Fruit fly (Drosophila melanogaster): ENCODE measurements around the gene Rpn3.

dm6 chr2L:19071713-19072112, 20.1 kb downstream of the Rpn3 start:
- TF ChIP-seq CG33213 (GFP tag; optimal IDR thresholded peaks at IDR 0.05), result no peak
- TF ChIP-seq CG6683 (GFP tag; optimal IDR thresholded peaks at IDR 0.05), result no peak
- no peak for TF ChIP-seq grn (GFP tag; optimal IDR thresholded peaks at IDR 0.05)
- no peak for TF ChIP-seq CG13624 (GFP tag; optimal IDR thresholded peaks at IDR 0.05)
- TF ChIP-seq tgo (GFP tag; IDR thresholded peaks at IDR 0.05), result no peak
- no peak for TF ChIP-seq gcm (GFP tag; optimal IDR thresholded peaks at IDR 0.05)
- TF ChIP-seq HmgZ (tag; optimal IDR thresholded peaks at IDR 0.05), result no peak
- no peak for TF ChIP-seq CHES-1-like (GFP tag; optimal IDR thresholded peaks at IDR 0.05)
- no peak for TF ChIP-seq gfzf (GFP tag; optimal IDR thresholded peaks at IDR 0.05)
- no peak for TF ChIP-seq CG6689 (GFP tag; IDR thresholded peaks at IDR 0.05)
- TF ChIP-seq CG3726 (GFP tag; IDR thresholded peaks at IDR 0.05), result no peak
